Fruit fly (Drosophila melanogaster) whole organism, prepupa: ENCODE measurements around the gene ppk23.
A peak's percentile ranks its signal among the peaks of the same experiment; 100 is the strongest.

Source experiments
- Blimp-1 ChIP-seq: fragments of 200-800 bp; sonication (Bioruptor generic); optimal IDR thresholded peaks from 3 replicates; lab custom pipeline; 2017; ENCODE audit warnings: missing biosample characterization, missing genetic modification characterization, mild to moderate bottlenecking, moderate library complexity, missing genetic modification reagents
- CG10631 ChIP-seq: fragments of 200-800 bp; sonication (Bioruptor generic); optimal IDR thresholded peaks from 2 replicates; lab custom pipeline; 2016; ENCODE audit warnings: missing biosample characterization, missing genetic modification characterization
- CG10669 ChIP-seq: fragments of 200-800 bp; sonication (Bioruptor generic); optimal IDR thresholded peaks from 3 replicates; lab custom pipeline; 2018; ENCODE audit warnings: missing biosample characterization, mild to moderate bottlenecking, missing genetic modification characterization, moderate library complexity
- CG11294 ChIP-seq: fragments of 200-800 bp; sonication (Bioruptor generic); IDR thresholded peaks from 2 replicates; pipeline ENCODE4 v1.3.6; 2022; ENCODE audit warnings: missing biosample characterization, missing genetic modification characterization
- CG11902 ChIP-seq: fragments of 200-800 bp; sonication (Bioruptor generic); optimal IDR thresholded peaks from 3 replicates; lab custom pipeline; 2016; ENCODE audit warnings: missing biosample characterization, missing genetic modification characterization
- CG15336 ChIP-seq: fragments of 200-800 bp; sonication (Bioruptor generic); IDR thresholded peaks from 2 replicates; pipeline ENCODE4 v1.3.6; 2022; ENCODE audit warnings: missing biosample characterization, missing genetic modification characterization
- CG1621 ChIP-seq: fragments of 200-800 bp; sonication (Bioruptor generic); optimal IDR thresholded peaks from 3 replicates; lab custom pipeline; 2018; ENCODE audit warnings: missing biosample characterization, mild to moderate bottlenecking, missing genetic modification characterization
- CG16779 ChIP-seq: fragments of 200-800 bp; sonication (Bioruptor generic); optimal IDR thresholded peaks from 3 replicates; lab custom pipeline; 2017; ENCODE audit warnings: missing biosample characterization, mild to moderate bottlenecking, missing genetic modification characterization
- CG3032 ChIP-seq: fragments of 200-800 bp; optimal IDR thresholded peaks from 2 replicates; lab custom pipeline; 2019; ENCODE audit warnings: missing biosample characterization, mild to moderate bottlenecking, missing genetic modification characterization, moderate library complexity
- CG32006 ChIP-seq: fragments of 200-800 bp; sonication (Bioruptor generic); optimal IDR thresholded peaks from 3 replicates; lab custom pipeline; 2017; ENCODE audit warnings: missing biosample characterization, mild to moderate bottlenecking, missing genetic modification characterization
- CG34406 ChIP-seq: fragments of 200-800 bp; sonication (Bioruptor generic); optimal IDR thresholded peaks from 3 replicates; lab custom pipeline; 2016; ENCODE audit warnings: missing biosample characterization, missing genetic modification characterization
- CG3919 ChIP-seq: fragments of 200-800 bp; sonication (Bioruptor generic); optimal IDR thresholded peaks from 3 replicates; lab custom pipeline; 2016; ENCODE audit warnings: missing biosample characterization, missing genetic modification characterization
- CG4318 ChIP-seq: fragments of 200-800 bp; sonication (Bioruptor generic); optimal IDR thresholded peaks from 3 replicates; lab custom pipeline; 2017; ENCODE audit warnings: missing biosample characterization, mild to moderate bottlenecking, missing genetic modification characterization
- CG6163 ChIP-seq: fragments of 200-800 bp; sonication (Bioruptor generic); IDR thresholded peaks from 3 replicates; pipeline ENCODE4 v1.3.6; 2022; ENCODE audit warnings: missing biosample characterization, missing genetic modification characterization
- CG6276 ChIP-seq: fragments of 200-800 bp; sonication (Bioruptor generic); optimal IDR thresholded peaks from 2 replicates; lab custom pipeline; 2017; ENCODE audit warnings: missing biosample characterization, mild to moderate bottlenecking, missing genetic modification characterization
- CG6792 ChIP-seq: fragments of 200-800 bp; sonication (Bioruptor generic); optimal IDR thresholded peaks from 3 replicates; lab custom pipeline; 2016; ENCODE audit warnings: missing biosample characterization, missing genetic modification characterization
- CG6808 ChIP-seq: fragments of 200-800 bp; sonication (Bioruptor generic); optimal IDR thresholded peaks from 3 replicates; lab custom pipeline; 2017; ENCODE audit warnings: missing biosample characterization, missing genetic modification characterization, mild to moderate bottlenecking, moderate library complexity, missing genetic modification reagents
- CG6854 ChIP-seq: fragments of 200-800 bp; sonication (Bioruptor generic); optimal IDR thresholded peaks from 2 replicates; lab custom pipeline; 2017; ENCODE audit warnings: missing biosample characterization, mild to moderate bottlenecking, missing genetic modification characterization
- CG7368 ChIP-seq: fragments of 200-800 bp; sonication (Bioruptor generic); optimal IDR thresholded peaks from 3 replicates; lab custom pipeline; 2016; ENCODE audit warnings: missing biosample characterization, missing genetic modification characterization
- CG8319 ChIP-seq: fragments of 200-800 bp; sonication (Bioruptor generic); optimal IDR thresholded peaks from 3 replicates; lab custom pipeline; 2016; ENCODE audit warnings: missing biosample characterization, missing genetic modification characterization
- CG8632 ChIP-seq: fragments of 200-800 bp; sonication (Bioruptor generic); optimal IDR thresholded peaks from 3 replicates; lab custom pipeline; 2016; ENCODE audit warnings: missing biosample characterization, missing genetic modification characterization
- CG9139 ChIP-seq: fragments of 200-800 bp; sonication (Bioruptor generic); optimal IDR thresholded peaks from 3 replicates; lab custom pipeline; 2017; ENCODE audit warnings: missing biosample characterization, mild to moderate bottlenecking, missing genetic modification characterization
- Eip75B ChIP-seq: fragments of 200-800 bp; sonication (Bioruptor generic); optimal IDR thresholded peaks from 3 replicates; lab custom pipeline; 2016; ENCODE audit warnings: missing biosample characterization, missing genetic modification characterization
- Eip93F ChIP-seq: fragments of 200-800 bp; sonication (Bioruptor generic); optimal IDR thresholded peaks from 2 replicates; lab custom pipeline; 2016; ENCODE audit warnings: missing biosample characterization, mild to moderate bottlenecking, missing genetic modification characterization
- Ets21C ChIP-seq: fragments of 200-800 bp; sonication (Bioruptor generic); optimal IDR thresholded peaks from 3 replicates; lab custom pipeline; 2016; ENCODE audit warnings: missing biosample characterization, missing genetic modification characterization
- Ets96B ChIP-seq: fragments of 200-800 bp; optimal IDR thresholded peaks from 2 replicates; lab custom pipeline; 2019; ENCODE audit warnings: missing biosample characterization, mild to moderate bottlenecking, missing genetic modification characterization, moderate library complexity
- Hr39 ChIP-seq: fragments of 200-800 bp; sonication (Bioruptor generic); optimal IDR thresholded peaks from 2 replicates; lab custom pipeline; 2016; ENCODE audit warnings: missing biosample characterization, missing genetic modification characterization
- Hr4 ChIP-seq: fragments of 200-800 bp; sonication (Bioruptor generic); optimal IDR thresholded peaks from 3 replicates; lab custom pipeline; 2016; ENCODE audit warnings: missing biosample characterization, missing genetic modification characterization
- Lpt ChIP-seq: fragments of 200-800 bp; sonication (Bioruptor generic); optimal IDR thresholded peaks from 3 replicates; lab custom pipeline; 2016; ENCODE audit warnings: missing biosample characterization, missing genetic modification characterization
- Met ChIP-seq: fragments of 200-800 bp; sonication (Bioruptor generic); optimal IDR thresholded peaks from 3 replicates; lab custom pipeline; 2016; ENCODE audit warnings: missing biosample characterization, missing genetic modification characterization
- OdsH ChIP-seq: fragments of 200-800 bp; sonication (Bioruptor generic); optimal IDR thresholded peaks from 3 replicates; lab custom pipeline; 2016; ENCODE audit warnings: missing biosample characterization, missing genetic modification characterization
- Smox ChIP-seq: fragments of 200-800 bp; sonication (Bioruptor generic); optimal IDR thresholded peaks from 3 replicates; lab custom pipeline; 2016; ENCODE audit warnings: missing biosample characterization, missing genetic modification characterization
- Sox102F ChIP-seq: fragments of 200-800 bp; sonication (Bioruptor generic); optimal IDR thresholded peaks from 2 replicates; lab custom pipeline; 2016; ENCODE audit warnings: missing biosample characterization, mild to moderate bottlenecking, missing genetic modification characterization
- Sox14 ChIP-seq: fragments of 200-800 bp; sonication (Bioruptor generic); optimal IDR thresholded peaks from 3 replicates; lab custom pipeline; 2016; ENCODE audit warnings: missing biosample characterization, missing genetic modification characterization
- Sox15 ChIP-seq: fragments of 200-800 bp; sonication (Bioruptor generic); optimal IDR thresholded peaks from 3 replicates; lab custom pipeline; 2016; ENCODE audit warnings: missing biosample characterization, missing genetic modification characterization
- achi ChIP-seq: fragments of 200-800 bp; sonication (Bioruptor generic); optimal IDR thresholded peaks from 3 replicates; lab custom pipeline; 2016; ENCODE audit warnings: missing biosample characterization, missing genetic modification characterization
- acj6 ChIP-seq: fragments of 200-800 bp; sonication (Bioruptor generic); optimal IDR thresholded peaks from 3 replicates; lab custom pipeline; 2016; ENCODE audit warnings: missing biosample characterization, missing genetic modification characterization
- cyc ChIP-seq: fragments of 200-800 bp; sonication (Bioruptor generic); optimal IDR thresholded peaks from 3 replicates; lab custom pipeline; 2016; ENCODE audit warnings: missing biosample characterization, missing genetic modification characterization
- dac ChIP-seq: fragments of 200-800 bp; sonication (Bioruptor generic); optimal IDR thresholded peaks from 2 replicates; lab custom pipeline; 2017; ENCODE audit warnings: missing biosample characterization, mild to moderate bottlenecking, missing genetic modification characterization
- dsx ChIP-seq: fragments of 200-800 bp; optimal IDR thresholded peaks from 3 replicates; lab custom pipeline; 2019; ENCODE audit warnings: missing biosample characterization, mild to moderate bottlenecking, missing genetic modification characterization, moderate library complexity; ENCODE audit not compliant: poor library complexity, severe bottlenecking
- eg ChIP-seq: fragments of 200-800 bp; sonication (Bioruptor generic); IDR thresholded peaks from 3 replicates; pipeline ENCODE4 v1.3.6; 2022; ENCODE audit warnings: missing biosample characterization, missing genetic modification characterization
- fkh ChIP-seq: fragments of 200-800 bp; sonication (Bioruptor generic); optimal IDR thresholded peaks from 3 replicates; lab custom pipeline; 2017; ENCODE audit warnings: missing biosample characterization, mild to moderate bottlenecking, missing genetic modification characterization, moderate library complexity
- lz ChIP-seq: fragments of 200-800 bp; sonication (Bioruptor generic); optimal IDR thresholded peaks from 3 replicates; lab custom pipeline; 2016; ENCODE audit warnings: missing biosample characterization, missing genetic modification characterization
- pdm3 ChIP-seq: fragments of 200-800 bp; sonication (Bioruptor generic); optimal IDR thresholded peaks from 3 replicates; lab custom pipeline; 2016; ENCODE audit warnings: missing biosample characterization, missing genetic modification characterization
- ss ChIP-seq, 2 experiments: fragments of 200-800 bp; sonication (Bioruptor generic); optimal IDR thresholded peaks; 2 replicates in 1 of 2; 3 replicates in 1 of 2; lab custom pipeline; 2017 to 2018; ENCODE audit warnings: mild to moderate bottlenecking in 2 of 2, missing biosample characterization in 2 of 2, missing genetic modification characterization in 2 of 2, moderate library complexity in 1 of 2
- svp ChIP-seq: fragments of 200-800 bp; sonication (Bioruptor generic); peaks from one replicate; lab custom pipeline; 2016; ENCODE audit warnings: missing biosample characterization, missing genetic modification characterization
- vri ChIP-seq: fragments of 200-800 bp; sonication (Bioruptor generic); optimal IDR thresholded peaks from 3 replicates; lab custom pipeline; 2016; ENCODE audit warnings: missing biosample characterization, mild to moderate bottlenecking, missing genetic modification characterization

Gene ppk23

DNA sequence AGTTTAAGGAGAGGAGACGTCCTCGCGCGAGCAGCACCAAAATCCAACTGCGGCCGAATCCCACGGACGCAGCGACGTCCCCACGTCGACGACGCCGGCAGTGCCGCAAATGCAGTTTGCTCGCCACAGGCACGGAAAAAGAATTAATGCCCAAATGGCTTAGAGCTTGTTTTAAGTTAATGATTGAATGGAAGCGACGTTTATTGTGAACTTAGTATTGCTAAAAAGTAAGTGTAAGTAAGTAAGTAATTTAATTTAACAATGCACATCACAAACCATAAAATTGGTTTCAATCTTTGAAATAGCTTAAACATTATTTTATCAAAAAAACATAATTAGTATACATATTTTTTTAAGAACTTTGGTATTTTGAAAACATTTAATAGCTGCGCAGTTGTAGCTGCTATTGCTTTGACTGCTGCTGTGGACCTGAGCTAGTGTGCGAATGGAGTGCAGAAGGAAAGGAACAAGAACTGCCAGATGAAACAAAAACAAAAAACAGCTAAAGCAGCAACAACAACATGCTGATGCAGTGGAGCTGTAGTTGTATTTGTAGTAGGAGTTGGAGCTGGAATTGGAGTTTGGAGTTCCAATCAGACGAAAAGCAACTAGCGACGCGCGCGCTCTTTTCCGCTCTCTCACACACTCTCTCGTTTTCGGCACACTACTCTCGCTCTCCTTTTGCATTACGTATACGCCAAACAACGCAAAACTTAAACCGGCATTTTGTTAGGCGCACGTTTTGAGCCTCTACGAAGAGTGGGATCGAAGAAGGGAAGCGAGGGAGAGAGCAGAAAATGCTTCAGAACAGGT lies 7.7 kb downstream of the ppk23 start, which contains the start of gene CG43658 (continued):
- peak; percentile 88 for TF ChIP-seq dac
- peak; percentile 94 for TF ChIP-seq OdsH (GFP tag; lab: Kevin White, UChicago)
- TF ChIP-seq CG6163 = peak; percentile 85
- peak; percentile 90 for TF ChIP-seq Lpt (GFP tag; lab: Kevin White, UChicago)
- TF ChIP-seq Sox102F (GFP tag; lab: Kevin White, UChicago) = peak; percentile 89
- peak; percentile 94 for TF ChIP-seq CG16779 (tag; lab: Kevin White, UChicago)
- peak; percentile 89 for TF ChIP-seq CG6854 (GFP tag; lab: Kevin White, UChicago)
- peak; percentile 85 for TF ChIP-seq cyc
- TF ChIP-seq vri (GFP tag; lab: Kevin White, UChicago) = peak; percentile 82
- TF ChIP-seq CG9139 = peak; percentile 94
- TF ChIP-seq Met = peak; percentile 92
- TF ChIP-seq CG3919 (GFP tag; lab: Kevin White, UChicago) = peak; percentile 95
- TF ChIP-seq CG4318 (GFP tag; lab: Kevin White, UChicago) = peak; percentile 94
- TF ChIP-seq Sox14 (GFP tag; lab: Kevin White, UChicago) = peak; percentile 90
- no peak for TF ChIP-seq fkh
- peak; percentile 93 for TF ChIP-seq pdm3 (GFP tag; lab: Kevin White, UChicago)
- peak; percentile 91 for TF ChIP-seq Hr4
- peak; percentile 97 for TF ChIP-seq CG32006 (GFP tag; lab: Kevin White, UChicago)

DNA sequence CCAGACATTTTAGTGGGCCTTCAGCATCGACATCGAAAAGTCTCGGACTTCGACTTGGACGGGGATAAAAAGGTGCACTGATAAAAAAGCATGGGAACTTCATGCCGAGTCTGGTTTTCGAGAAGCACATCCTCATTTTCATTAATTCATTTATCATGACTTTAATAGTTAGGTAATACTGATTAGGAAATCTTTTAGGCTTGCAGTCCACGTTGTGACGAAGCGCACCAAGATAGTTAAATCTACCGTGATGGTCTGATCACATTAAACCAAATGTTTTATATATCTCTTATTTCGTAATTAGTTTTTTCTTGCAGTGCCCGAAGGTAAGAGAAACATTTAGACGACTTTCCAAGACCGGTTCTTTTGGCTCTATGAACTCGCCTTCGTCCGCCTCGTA lies 10.3 kb downstream of the ppk23 start:
- TF ChIP-seq Smox (no peak), acj6 (GFP tag; lab: Kevin White, UChicago) (peak; percentile 50), CG6163 (peak; percentile 62; the same call in 2 of the 3 replicates), eg (GFP tag; lab: Robert Waterston, UW) (0 out of 3 replicates have a peak, but pooled peaks have one; percentile 18), Sox102F (GFP tag; lab: Kevin White, UChicago) (no peak), CG10631 (GFP tag; lab: Kevin White, UChicago) (peak; percentile 71), Blimp-1 (GFP tag; lab: Kevin White, UChicago) (no peak), Ets21C (no peak), CG3032 (tag; lab: Kevin White, UChicago) (peak; percentile 80), CG8319 (GFP tag; lab: Kevin White, UChicago) (no peak), CG6808 (GFP tag; lab: Kevin White, UChicago) (peak; percentile 86), CG11294 (GFP tag; lab: Robert Waterston, UW) (no peak), lz (GFP tag; lab: Kevin White, UChicago) (no peak), CG6276 (peak; percentile 52), Hr4 (peak; percentile 37), Lpt (GFP tag; lab: Kevin White, UChicago) (peak; percentile 60), Eip93F (GFP tag; lab: Kevin White, UChicago) (no peak), achi (GFP tag; lab: Kevin White, UChicago) (peak; percentile 64), Sox14 (GFP tag; lab: Kevin White, UChicago) (peak; percentile 63), CG1621 (tag; lab: Kevin White, UChicago) (peak; percentile 68), CG9139 (peak; percentile 66), CG7368 (GFP tag; lab: Kevin White, UChicago) (peak; percentile 3), Hr39 (peak; percentile 8), Sox15 (GFP tag; lab: Kevin White, UChicago) (no peak), CG34406 (GFP tag; lab: Kevin White, UChicago) (peak; percentile 6), svp (GFP tag; lab: Kevin White, UChicago) (no peak), OdsH (GFP tag; lab: Kevin White, UChicago) (peak; percentile 39), Ets96B (tag; lab: Kevin White, UChicago) (peak; percentile 74), CG15336 (GFP tag; lab: Robert Waterston, UW) (peak; percentile 53), Eip75B (peak; percentile 59), CG6792 (peak; percentile 39), CG32006 (GFP tag; lab: Kevin White, UChicago) (peak; percentile 73), CG3919 (GFP tag; lab: Kevin White, UChicago) (peak; percentile 57), ss (GFP tag; optimal IDR thresholded peaks at IDR 0.05; lab: Kevin White, UChicago) (peak; percentile 81 to 85), CG8632 (GFP tag; lab: Kevin White, UChicago) (no peak), dsx (peak; percentile 74), CG11902 (GFP tag; lab: Kevin White, UChicago) (no peak), CG10669 (GFP tag; lab: Kevin White, UChicago) (peak; percentile 72), CG16779 (tag; lab: Kevin White, UChicago) (peak; percentile 6), cyc (no peak)
